Worm (Caenorhabditis elegans) whole organism, mixed stage, embryonic: ENCODE results near the gene fkh-8.

ENCODE experiments used
- bed-3 ChIP-seq: fragments of 200-800 bp; sonication (Bioruptor generic); optimal IDR thresholded peaks from 3 replicates; lab custom pipeline; 2018; ENCODE audit warnings: mild to moderate bottlenecking, missing genetic modification characterization, moderate library complexity, missing compliant biosample characterization
- ceh-39 ChIP-seq: fragments of 150-350 bp; optimal IDR thresholded peaks from 2 replicates; lab custom pipeline; 2014; ENCODE audit warnings: missing biosample characterization, missing genetic modification characterization
- lsy-2 ChIP-seq: fragments of 150-350 bp; optimal IDR thresholded peaks from 2 replicates; lab custom pipeline; 2014; ENCODE audit warnings: missing biosample characterization, missing genetic modification characterization
- mab-5 ChIP-seq: fragments of 150-350 bp; optimal IDR thresholded peaks from 2 replicates; lab custom pipeline; 2014; ENCODE audit warnings: missing biosample characterization, missing genetic modification characterization
- nhr-28 ChIP-seq: fragments of 150-350 bp; optimal IDR thresholded peaks from 2 replicates; lab custom pipeline; 2014; ENCODE audit warnings: missing biosample characterization, missing genetic modification characterization
- pha-4 ChIP-seq: fragments of 150-350 bp; optimal IDR thresholded peaks from 2 replicates; lab custom pipeline; 2018; ENCODE audit warnings: missing biosample characterization, missing genetic modification reagents, missing genetic modification characterization
- snpc-4 ChIP-seq: fragments of 150-350 bp; optimal IDR thresholded peaks from 2 replicates; lab custom pipeline; 2014; ENCODE audit warnings: missing biosample characterization, missing genetic modification characterization
- unc-62 ChIP-seq: fragments of 150-350 bp; optimal IDR thresholded peaks from 2 replicates; lab custom pipeline; 2014; ENCODE audit warnings: missing biosample characterization, missing genetic modification reagents, missing genetic modification characterization

DNA sequence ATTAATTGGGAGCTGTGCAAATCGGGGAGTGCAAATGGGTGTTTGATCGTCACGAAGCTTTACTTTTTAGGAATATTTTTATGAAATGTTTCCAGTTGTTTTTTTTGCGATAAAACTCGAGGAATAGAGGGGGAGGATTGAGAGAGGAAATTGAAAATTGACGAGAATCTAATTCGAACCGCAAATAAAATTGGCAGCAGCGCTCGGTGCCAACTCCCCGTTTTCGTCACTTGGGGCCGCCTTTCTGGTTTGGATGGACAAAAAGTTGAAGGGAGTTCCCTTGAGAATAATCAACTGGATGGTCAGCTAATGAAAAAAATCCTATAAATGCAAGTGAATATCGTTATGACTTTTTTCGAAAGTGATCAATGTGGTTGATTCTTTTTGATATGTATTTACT, 38.9 kb upstream of the fkh-8 start:
- TF ChIP-seq ceh-39 (tag; lab: Kevin White, UChicago): no peak
- TF ChIP-seq pha-4: no peak
- no peak for TF ChIP-seq nhr-28
- no peak for TF ChIP-seq mab-5 (tag; lab: Kevin White, UChicago)
- TF ChIP-seq unc-62: no peak
- no peak for TF ChIP-seq bed-3 (GFP tag; lab: Kevin White, UChicago)
- TF ChIP-seq snpc-4: no peak
- TF ChIP-seq lsy-2 (tag; lab: Kevin White, UChicago): no peak
